Worm (Caenorhabditis elegans) whole organism, L1 larva: ENCODE results near the gene str-160.
A peak's percentile ranks its signal among the peaks of the same experiment; 100 is the strongest.

Experiments used
- C16A3.4 ChIP-seq: fragments of 150-350 bp; optimal IDR thresholded peaks from 2 replicates; lab custom pipeline; 2014; ENCODE audit warnings: missing biosample characterization, missing genetic modification characterization
- C34B4.2 ChIP-seq: sonication (generic microtip); optimal IDR thresholded peaks from 2 replicates; lab custom pipeline; 2017; ENCODE audit warnings: mild to moderate bottlenecking, missing genetic modification characterization, missing compliant biosample characterization
- F16B12.6 ChIP-seq: fragments of 150-350 bp; optimal IDR thresholded peaks from 2 replicates; lab custom pipeline; 2014; ENCODE audit warnings: missing biosample characterization, missing genetic modification characterization
- alr-1 ChIP-seq: fragments of 200-800 bp; sonication (Bioruptor generic); optimal IDR thresholded peaks from 2 replicates; lab custom pipeline; 2018; ENCODE audit warnings: borderline replicate concordance, mild to moderate bottlenecking, missing genetic modification characterization, missing compliant biosample characterization
- blmp-1 ChIP-seq: fragments of 150-350 bp; optimal IDR thresholded peaks from 2 replicates; lab custom pipeline; 2014; ENCODE audit warnings: missing biosample characterization, missing genetic modification characterization
- ceh-90 ChIP-seq: sonication (generic microtip); optimal IDR thresholded peaks from 2 replicates; lab custom pipeline; 2016; ENCODE audit warnings: missing genetic modification characterization, missing compliant biosample characterization
- ces-1 ChIP-seq: fragments of 150-350 bp; optimal IDR thresholded peaks from 2 replicates; lab custom pipeline; 2014; ENCODE audit warnings: missing biosample characterization, missing genetic modification reagents, missing genetic modification characterization
- dpl-1 ChIP-seq, 3 experiments: fragments of 150-350 bp in 2 of 3; sonication (generic microtip) in 1 of 3; optimal IDR thresholded peaks; 2 replicates each; lab custom pipeline; 2014 to 2017; ENCODE audit warnings: missing biosample characterization in 3 of 3, missing genetic modification characterization in 3 of 3, missing genetic modification reagents in 3 of 3
- efl-1 ChIP-seq, 4 experiments: fragments of 150-350 bp; optimal IDR thresholded peaks in 3 of 4; peaks in 1 of 4; 1 replicate in 1 of 4; 2 replicates in 3 of 4; lab custom pipeline; 2014; ENCODE audit warnings: missing biosample characterization in 2 of 4, missing genetic modification characterization in 2 of 4, missing genetic modification reagents in 2 of 4
- efl-3 ChIP-seq: fragments of 200-800 bp; sonication (Bioruptor generic); optimal IDR thresholded peaks from 2 replicates; lab custom pipeline; 2018; ENCODE audit warnings: mild to moderate bottlenecking, missing genetic modification characterization, missing compliant biosample characterization
- egl-27 ChIP-seq, 2 experiments: fragments of 150-350 bp in 1 of 2; sonication (generic microtip); optimal IDR thresholded peaks; 3 replicates each; lab custom pipeline; 2017 to 2018; ENCODE audit warnings: missing biosample characterization in 2 of 2, missing genetic modification characterization in 2 of 2, missing genetic modification reagents in 2 of 2
- elt-2 ChIP-seq: sonication (generic microtip); optimal IDR thresholded peaks from 2 replicates; lab custom pipeline; 2016; ENCODE audit warnings: missing genetic modification characterization, mild to moderate bottlenecking, inconsistent platforms, missing compliant biosample characterization, missing genetic modification reagents
- elt-3 ChIP-seq, 6 experiments: fragments of 150-350 bp in 1 of 6; sonication (generic microtip); optimal IDR thresholded peaks; 2 replicates each; lab custom pipeline; 2017 to 2018; ENCODE audit warnings: missing biosample characterization in 6 of 6, missing genetic modification characterization in 6 of 6, inconsistent platforms in 1 of 6
- grh-1 ChIP-seq: fragments of 200-800 bp; sonication (Bioruptor generic); IDR thresholded peaks from 2 replicates; pipeline ENCODE4 v1.3.6; 2022; ENCODE audit warnings: missing genetic modification reagents, missing genetic modification characterization, missing compliant biosample characterization
- jun-1 ChIP-seq: fragments of 150-350 bp; optimal IDR thresholded peaks from 2 replicates; lab custom pipeline; 2014; ENCODE audit warnings: missing biosample characterization, missing genetic modification reagents, missing genetic modification characterization
- lin-14 ChIP-seq: fragments of 200-800 bp; sonication (Bioruptor generic); optimal IDR thresholded peaks from 2 replicates; lab custom pipeline; 2018; ENCODE audit warnings: mild to moderate bottlenecking, missing genetic modification characterization, moderate library complexity, missing compliant biosample characterization
- lin-35 ChIP-seq, 2 experiments: fragments of 150-350 bp; optimal IDR thresholded peaks; 2 replicates each; lab custom pipeline; 2014; ENCODE audit warnings: missing biosample characterization in 2 of 2, missing genetic modification characterization in 2 of 2, missing genetic modification reagents in 2 of 2
- lir-3 ChIP-seq: sonication (generic microtip); optimal IDR thresholded peaks from 2 replicates; lab custom pipeline; 2016; ENCODE audit warnings: mild to moderate bottlenecking, missing genetic modification characterization, moderate library complexity, missing compliant biosample characterization; ENCODE audit not compliant: poor library complexity
- lsy-2 ChIP-seq, 2 experiments: fragments of 150-350 bp; optimal IDR thresholded peaks; 2 replicates each; lab custom pipeline; 2014; ENCODE audit warnings: missing biosample characterization in 2 of 2, missing genetic modification characterization in 2 of 2
- mab-9 ChIP-seq: fragments of 200-800 bp; sonication (Bioruptor generic); IDR thresholded peaks from 2 replicates; pipeline ENCODE4 v1.3.6; 2022; ENCODE audit warnings: missing genetic modification reagents, missing genetic modification characterization, missing compliant biosample characterization
- mdl-1 ChIP-seq, 2 experiments: fragments of 150-350 bp; optimal IDR thresholded peaks; 2 replicates each; lab custom pipeline; 2014 to 2017; ENCODE audit warnings: missing biosample characterization in 2 of 2, missing genetic modification characterization in 2 of 2, inconsistent platforms in 1 of 2
- mep-1 ChIP-seq: fragments of 150-350 bp; optimal IDR thresholded peaks from 2 replicates; lab custom pipeline; 2014; ENCODE audit warnings: missing biosample characterization, missing genetic modification characterization
- nhr-20 ChIP-seq: sonication (generic microtip); optimal IDR thresholded peaks from 2 replicates; lab custom pipeline; 2016; ENCODE audit warnings: mild to moderate bottlenecking, missing genetic modification characterization, missing compliant biosample characterization
- nhr-28 ChIP-seq: fragments of 150-350 bp; optimal IDR thresholded peaks from 2 replicates; lab custom pipeline; 2014; ENCODE audit warnings: missing biosample characterization, missing genetic modification characterization
- nhr-47 ChIP-seq: sonication (generic microtip); optimal IDR thresholded peaks from 2 replicates; lab custom pipeline; 2016; ENCODE audit warnings: mild to moderate bottlenecking, missing genetic modification characterization, moderate library complexity, missing compliant biosample characterization
- nhr-71 ChIP-seq: sonication (generic microtip); optimal IDR thresholded peaks from 2 replicates; lab custom pipeline; 2016; ENCODE audit warnings: mild to moderate bottlenecking, missing genetic modification characterization, moderate library complexity, missing compliant biosample characterization
- nhr-77 ChIP-seq: fragments of 150-350 bp; optimal IDR thresholded peaks from 2 replicates; lab custom pipeline; 2014; ENCODE audit warnings: missing biosample characterization, missing genetic modification characterization
- nhr-84 ChIP-seq: sonication (generic microtip); optimal IDR thresholded peaks from 2 replicates; lab custom pipeline; 2017; ENCODE audit warnings: missing biosample characterization, missing genetic modification characterization
- nhr-85 ChIP-seq: sonication (generic microtip); peaks from one replicate; lab custom pipeline; 2016; ENCODE audit warnings: missing genetic modification characterization, inconsistent platforms, missing compliant biosample characterization
- nhr-90 ChIP-seq: sonication (generic microtip); optimal IDR thresholded peaks from 2 replicates; lab custom pipeline; 2016; ENCODE audit warnings: mild to moderate bottlenecking, missing genetic modification characterization, missing compliant biosample characterization; ENCODE audit not compliant: poor library complexity
- skn-1 ChIP-seq: fragments of 150-350 bp; optimal IDR thresholded peaks from 2 replicates; lab custom pipeline; 2014; ENCODE audit warnings: missing biosample characterization, missing genetic modification characterization
- snpc-4 ChIP-seq: fragments of 150-350 bp; optimal IDR thresholded peaks from 2 replicates; lab custom pipeline; 2014; ENCODE audit warnings: missing biosample characterization, missing genetic modification characterization
- snu-23 ChIP-seq: sonication (generic microtip); optimal IDR thresholded peaks from 2 replicates; lab custom pipeline; 2016; ENCODE audit warnings: missing genetic modification characterization, missing compliant biosample characterization
- swsn-7 ChIP-seq: sonication (generic microtip); optimal IDR thresholded peaks from 2 replicates; lab custom pipeline; 2016; ENCODE audit warnings: missing genetic modification characterization, missing compliant biosample characterization
- tlp-1 ChIP-seq: fragments of 150-350 bp; optimal IDR thresholded peaks from 2 replicates; lab custom pipeline; 2014; ENCODE audit warnings: missing biosample characterization, missing genetic modification characterization
- unc-130 ChIP-seq: fragments of 150-350 bp; optimal IDR thresholded peaks from 2 replicates; lab custom pipeline; 2017; ENCODE audit warnings: missing biosample characterization, missing genetic modification characterization, inconsistent platforms
- unc-86 ChIP-seq: sonication (generic microtip); optimal IDR thresholded peaks from 2 replicates; lab custom pipeline; 2016; ENCODE audit warnings: missing genetic modification characterization, missing compliant biosample characterization
- unc-98 ChIP-seq: fragments of 200-800 bp; sonication (Bioruptor generic); IDR thresholded peaks from 2 replicates; pipeline ENCODE4 v1.3.6; 2022; ENCODE audit warnings: missing genetic modification characterization, missing compliant biosample characterization
- xbp-1 ChIP-seq: sonication (generic microtip); optimal IDR thresholded peaks from 2 replicates; lab custom pipeline; 2016; ENCODE audit warnings: missing genetic modification characterization, missing compliant biosample characterization
- ztf-4 ChIP-seq: fragments of 150-350 bp; optimal IDR thresholded peaks from 2 replicates; lab custom pipeline; 2014; ENCODE audit warnings: missing biosample characterization, missing genetic modification characterization

str-160 gene

DNA sequence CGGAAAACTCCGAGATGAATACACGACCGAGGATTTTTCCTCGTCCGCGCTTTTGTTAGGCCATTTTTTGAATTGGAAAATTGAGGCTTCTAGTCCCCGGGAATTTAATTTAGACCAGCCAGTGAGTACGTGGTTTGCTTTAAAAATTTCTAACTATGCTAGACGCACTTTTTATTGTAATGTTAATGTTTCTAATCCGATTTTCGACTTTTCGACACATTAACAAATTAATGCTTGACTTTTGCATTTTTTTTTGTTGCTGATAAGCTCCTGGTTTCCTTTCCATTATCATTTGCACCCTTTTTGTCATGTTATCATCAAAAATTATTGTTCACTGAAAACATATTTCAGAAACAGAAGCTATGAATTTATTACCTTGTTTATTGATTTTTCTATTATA, 22.2 kb downstream of the str-160 start, which contains the start of gene clec-204:
clec-204 (plus strand) TSS at position 301 of the 400 bp plus-strand sequence.
- TF ChIP-seq nhr-77 (tag; lab: Kevin White, UChicago) = no peak
- TF ChIP-seq nhr-85 (tag; lab: Kevin White, UChicago) = no peak
- no peak for TF ChIP-seq mdl-1 (tag; optimal IDR thresholded peaks at IDR 0.05; lab: Kevin White, UChicago)
- no peak for TF ChIP-seq lsy-2 (tag; optimal IDR thresholded peaks at IDR 0.05; lab: Kevin White, UChicago)
- peak; percentile 44 for TF ChIP-seq elt-2 (tag; lab: Kevin White, UChicago)
- TF ChIP-seq ceh-90 (tag; lab: Kevin White, UChicago) = no peak
- no peak for TF ChIP-seq tlp-1
- no peak for TF ChIP-seq nhr-47 (tag; lab: Kevin White, UChicago)

DNA sequence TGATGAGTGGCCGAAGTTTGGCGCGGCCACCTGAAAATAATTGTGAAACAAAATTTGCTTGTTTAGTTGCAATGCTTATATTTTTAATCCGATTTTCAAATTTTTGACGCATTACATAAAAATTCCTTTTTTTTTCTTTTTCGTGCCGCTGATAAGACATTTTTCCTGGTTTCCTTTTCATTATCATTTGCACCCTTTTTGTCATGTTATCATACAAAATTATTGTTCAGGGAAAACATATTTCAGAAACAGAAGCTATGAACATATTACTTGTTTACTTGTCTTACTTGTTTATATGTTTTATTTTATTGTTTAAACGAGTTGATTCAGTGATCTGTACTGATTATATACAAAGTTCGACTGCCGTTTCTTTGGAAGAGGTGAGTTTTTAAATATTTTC, 26.0 kb downstream of the str-160 start, which contains the start of gene clec-205:
clec-205 (plus strand) TSS at position 212 of the 400 bp plus-strand sequence.
- TF ChIP-seq elt-2 (tag; lab: Kevin White, UChicago) = peak; percentile 66
- no peak for TF ChIP-seq mab-9 (GFP tag; lab: Robert Waterston, UW)
- no peak for TF ChIP-seq efl-1 (optimal IDR thresholded peaks at IDR 0.05; lab: Kevin White, UChicago)
- TF ChIP-seq efl-1 (GFP tag; optimal IDR thresholded peaks at IDR 0.05 in 1 of 2; lab: Kevin White, UChicago) = peak in 1 of 2 experiments; percentile 84

DNA sequence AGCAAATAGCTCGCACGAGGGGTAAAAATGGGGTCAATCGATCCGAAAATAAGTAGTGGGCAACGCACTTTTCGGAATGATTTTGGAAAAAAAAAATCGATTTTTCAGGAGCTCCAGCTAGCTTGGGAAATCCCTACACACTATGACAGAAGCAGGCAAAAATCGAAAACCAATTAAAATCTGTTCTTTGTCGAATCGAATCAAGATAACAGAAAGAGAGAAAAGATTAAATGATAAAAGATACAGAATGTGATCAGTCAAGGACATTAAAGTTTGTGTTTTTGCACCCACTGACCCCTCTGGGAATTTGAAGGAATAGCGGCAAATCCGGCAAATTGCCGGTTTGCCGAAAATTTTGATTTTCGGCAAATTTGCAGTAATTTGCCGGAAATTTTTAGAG, 32.8 kb downstream of the str-160 start:
- TF ChIP-seq efl-1 (optimal IDR thresholded peaks at IDR 0.05; lab: Kevin White, UChicago) (no peak), efl-1 (GFP tag; optimal IDR thresholded peaks at IDR 0.05 in 1 of 2; lab: Kevin White, UChicago) (peak in 1 of 2 experiments; percentile 70), elt-3 (tag; optimal IDR thresholded peaks at IDR 0.05; lab: Kevin White, UChicago) (peak in 1 of 6 experiments; percentile 35), blmp-1 (peak; percentile 78), nhr-77 (tag; lab: Kevin White, UChicago) (no peak)

DNA sequence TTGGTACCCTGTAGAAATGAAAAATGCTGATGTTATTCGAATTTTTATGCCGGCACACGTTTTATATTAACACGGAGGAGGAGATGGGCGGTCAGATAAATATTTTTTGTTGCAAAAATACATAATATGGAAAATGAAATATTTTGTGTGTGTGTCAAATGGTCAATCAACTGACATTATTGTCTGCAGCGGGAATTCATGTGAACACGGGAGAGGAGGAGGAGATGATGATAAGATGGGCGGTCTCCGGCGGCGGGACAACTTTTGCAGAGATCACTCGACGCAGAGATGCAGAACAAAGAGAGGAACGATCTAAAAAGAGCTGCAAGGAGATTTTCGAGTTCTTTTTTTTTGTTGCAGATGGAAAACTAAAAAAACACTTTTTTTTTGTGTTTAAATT, 37.1 kb downstream of the str-160 start, which contains the start of gene dhs-13:
dhs-13 (minus strand) TSS at position 8 of the 400 bp plus-strand sequence.
- no peak for TF ChIP-seq lir-3 (tag; lab: Kevin White, UChicago)
- TF ChIP-seq elt-2 (tag; lab: Kevin White, UChicago) = peak; percentile 14
- no peak for TF ChIP-seq alr-1
- peak; percentile 43 for TF ChIP-seq blmp-1
- peak; percentile 41 for TF ChIP-seq unc-130
- peak; percentile 17 for TF ChIP-seq skn-1
- peak in 1 of 2 experiments; percentile 39 for TF ChIP-seq mdl-1 (tag; optimal IDR thresholded peaks at IDR 0.05; lab: Kevin White, UChicago)
- TF ChIP-seq nhr-85 (tag; lab: Kevin White, UChicago) = peak; percentile 70
- no peak for TF ChIP-seq egl-27 (tag; optimal IDR thresholded peaks at IDR 0.05; lab: Kevin White, UChicago)
- peak; percentile 54 for TF ChIP-seq snu-23 (GFP tag; lab: Kevin White, UChicago)
- no peak for TF ChIP-seq jun-1 (tag; lab: Kevin White, UChicago)
- peak in 1 of 2 experiments; percentile 41 for TF ChIP-seq lin-35 (GFP tag; optimal IDR thresholded peaks at IDR 0.05; lab: Kevin White, UChicago)
- no peak for TF ChIP-seq ces-1
- TF ChIP-seq dpl-1 (GFP tag; optimal IDR thresholded peaks at IDR 0.05; lab: Kevin White, UChicago) = peak in 1 of 3 experiments; percentile 6
- peak; percentile 11 for TF ChIP-seq C16A3.4 (tag; lab: Kevin White, UChicago)
- TF ChIP-seq unc-98 (GFP tag; lab: Robert Waterston, UW) = no peak
- peak; percentile 49 for TF ChIP-seq nhr-71
- TF ChIP-seq nhr-20 (tag; lab: Kevin White, UChicago) = peak; percentile 55
- peak; percentile 90 for TF ChIP-seq lin-14 (GFP tag; lab: Kevin White, UChicago)
- no peak for TF ChIP-seq efl-3 (GFP tag; lab: Kevin White, UChicago)
- TF ChIP-seq, all 84 proteins: peak for 13

DNA sequence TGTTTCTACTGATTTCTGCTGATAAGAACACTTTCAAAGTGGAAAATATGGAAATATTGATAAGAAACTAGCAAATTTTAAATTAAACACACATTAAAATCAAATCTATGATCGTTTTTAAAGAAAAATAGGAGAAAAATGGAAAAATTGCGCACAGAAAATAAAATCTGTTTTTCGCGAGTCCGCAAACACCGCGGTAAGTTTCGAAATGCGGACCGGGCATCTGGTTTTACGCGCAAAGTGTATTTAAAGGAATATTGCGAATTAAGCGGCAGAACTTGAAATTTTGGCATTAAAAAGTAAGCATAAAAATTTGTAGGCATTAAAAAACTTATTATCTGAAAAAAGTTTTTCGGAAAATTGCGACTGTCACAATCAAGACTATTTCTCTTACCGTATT, 38.5 kb downstream of the str-160 start:
- TF ChIP-seq F16B12.6 (tag; lab: Kevin White, UChicago) (peak; percentile 83), ztf-4 (no peak), swsn-7 (tag; lab: Kevin White, UChicago) (no peak), grh-1 (GFP tag; lab: Robert Waterston, UW) (no peak), skn-1 (no peak), lsy-2 (tag; optimal IDR thresholded peaks at IDR 0.05; lab: Kevin White, UChicago) (peak; percentile 11 to 29), nhr-20 (tag; lab: Kevin White, UChicago) (no peak), nhr-90 (no peak), mdl-1 (tag; optimal IDR thresholded peaks at IDR 0.05; lab: Kevin White, UChicago) (no peak), unc-86 (tag; lab: Kevin White, UChicago) (no peak), tlp-1 (no peak), mep-1 (peak; percentile 25), ceh-90 (tag; lab: Kevin White, UChicago) (no peak), C16A3.4 (tag; lab: Kevin White, UChicago) (no peak), C34B4.2 (tag; lab: Kevin White, UChicago) (no peak), dpl-1 (GFP tag; optimal IDR thresholded peaks at IDR 0.05; lab: Kevin White, UChicago) (peak in 2 of 3 experiments; percentile 24 to 35), lir-3 (tag; lab: Kevin White, UChicago) (no peak), xbp-1 (tag; lab: Kevin White, UChicago) (no peak), nhr-71 (peak; percentile 11), snpc-4 (no peak), nhr-28 (tag; lab: Kevin White, UChicago) (no peak), nhr-84 (tag; lab: Kevin White, UChicago) (no peak), efl-1 (optimal IDR thresholded peaks at IDR 0.05; lab: Kevin White, UChicago) (peak; percentile 11 to 30), efl-1 (GFP tag; optimal IDR thresholded peaks at IDR 0.05 in 1 of 2; lab: Kevin White, UChicago) (peak; percentile 37 to 94), mab-9 (GFP tag; lab: Robert Waterston, UW) (no peak)
